Fruit fly (Drosophila melanogaster): Measurements from ENCODE around the gene Rab1.

- TF ChIP-seq cad (GFP tag; optimal IDR thresholded peaks at IDR 0.05) (no peak), Hr3 (GFP tag; optimal IDR thresholded peaks at IDR 0.05) (no peak), Stat92E (GFP tag; optimal IDR thresholded peaks at IDR 0.05) (no peak), CG3407 (GFP tag; optimal IDR thresholded peaks at IDR 0.05) (no peak), tio (GFP tag; optimal IDR thresholded peaks at IDR 0.05) (no peak), CG1792 (GFP tag; optimal IDR thresholded peaks at IDR 0.05) (no peak)
Observed at dm6 chr3R:21267972-21268512, 818 bp downstream of the Rab1 start.

All from whole organism, embryonic.